Fruit fly (Drosophila melanogaster) whole organism, embryonic: ENCODE data around the gene Nepl9.

Experiments used
- Abd-B ChIP-seq: fragments of 200-800 bp; sonication (Bioruptor generic); optimal IDR thresholded peaks from 2 replicates; lab custom pipeline; 2018; ENCODE audit warnings: missing biosample characterization, mild to moderate bottlenecking, missing genetic modification characterization, moderate library complexity
- Asciz ChIP-seq: fragments of 200-800 bp; sonication (Bioruptor generic); optimal IDR thresholded peaks from 2 replicates; lab custom pipeline; 2017; ENCODE audit warnings: missing biosample characterization, mild to moderate bottlenecking, missing genetic modification characterization, missing genetic modification reagents
- CG5180 ChIP-seq: fragments of 200-800 bp; sonication (Bioruptor generic); optimal IDR thresholded peaks from 3 replicates; lab custom pipeline; 2017; ENCODE audit warnings: missing biosample characterization, missing genetic modification characterization, mild to moderate bottlenecking, moderate library complexity, missing genetic modification reagents
- CG6854 ChIP-seq: fragments of 200-800 bp; sonication (Bioruptor generic); optimal IDR thresholded peaks from 3 replicates; lab custom pipeline; 2017; ENCODE audit warnings: missing biosample characterization, mild to moderate bottlenecking, missing genetic modification characterization
- HmgD ChIP-seq: fragments of 200-800 bp; sonication (Bioruptor generic); optimal IDR thresholded peaks from 3 replicates; lab custom pipeline; 2016; ENCODE audit warnings: missing biosample characterization, missing genetic modification characterization
- HmgZ ChIP-seq: fragments of 200-800 bp; sonication (Bioruptor generic); optimal IDR thresholded peaks from 2 replicates; lab custom pipeline; 2018; ENCODE audit warnings: missing biosample characterization, mild to moderate bottlenecking, missing genetic modification characterization
- Hr3 ChIP-seq: fragments of 200-800 bp; sonication (Bioruptor generic); optimal IDR thresholded peaks from 3 replicates; lab custom pipeline; 2016; ENCODE audit warnings: missing biosample characterization, missing genetic modification characterization
- MBD-R2 ChIP-seq: fragments of 200-800 bp; sonication (Bioruptor generic); IDR thresholded peaks from 2 replicates; pipeline ENCODE4 v1.3.6; 2022; ENCODE audit warnings: missing biosample characterization, missing genetic modification characterization
- Max ChIP-seq: fragments of 200-800 bp; sonication (Bioruptor generic); optimal IDR thresholded peaks from 2 replicates; lab custom pipeline; 2016; ENCODE audit warnings: missing biosample characterization, mild to moderate bottlenecking, missing genetic modification characterization
- Meics ChIP-seq: fragments of 200-800 bp; sonication (Bioruptor generic); optimal IDR thresholded peaks from 2 replicates; lab custom pipeline; 2017; ENCODE audit warnings: missing biosample characterization, mild to moderate bottlenecking, missing genetic modification characterization
- br ChIP-seq: fragments of >200 bp; optimal IDR thresholded peaks from 2 replicates; lab custom pipeline; 2017
- inv ChIP-seq: fragments of 200-800 bp; sonication (Bioruptor generic); IDR thresholded peaks from 2 replicates; pipeline ENCODE4 v1.3.6; 2022; ENCODE audit warnings: missing biosample characterization, missing genetic modification characterization; ENCODE audit not compliant: partially characterized antibody
- phol ChIP-seq: fragments of 200-800 bp; sonication (Bioruptor generic); optimal IDR thresholded peaks from 3 replicates; lab custom pipeline; 2018; ENCODE audit warnings: missing biosample characterization, mild to moderate bottlenecking, missing genetic modification characterization, moderate library complexity
- usp ChIP-seq: fragments of >200 bp; optimal IDR thresholded peaks from 2 replicates; lab custom pipeline; 2017; ENCODE audit warnings: missing biosample characterization, missing genetic modification characterization

dm6 chr2L:16857665-16858064 lies 20.6 kb upstream of the Nepl9 start:
- TF ChIP-seq usp (GFP tag; lab: Kevin White, UChicago), result no peak
- no peak for TF ChIP-seq MBD-R2 (GFP tag; lab: Robert Waterston, UW)
- TF ChIP-seq Meics, result no peak
- TF ChIP-seq Max (GFP tag; lab: Kevin White, UChicago), result no peak
- TF ChIP-seq Hr3 (GFP tag; lab: Kevin White, UChicago), result no peak
- no peak for TF ChIP-seq HmgD (GFP tag; lab: Kevin White, UChicago)
- TF ChIP-seq Asciz (GFP tag; lab: Kevin White, UChicago), result no peak
- TF ChIP-seq CG6854, result no peak
- TF ChIP-seq CG5180, result no peak
- no peak for TF ChIP-seq phol (tag; lab: Kevin White, UChicago)
- TF ChIP-seq HmgZ (tag; lab: Kevin White, UChicago), result no peak
- TF ChIP-seq inv (GFP tag; lab: Robert Waterston, UW), result no peak
- TF ChIP-seq Abd-B (GFP tag; lab: Kevin White, UChicago), result no peak
- no peak for TF ChIP-seq br (lab: Kevin White, UChicago)
